Worm (Caenorhabditis elegans): ENCODE measurements around the gene icln-1.

DNA sequence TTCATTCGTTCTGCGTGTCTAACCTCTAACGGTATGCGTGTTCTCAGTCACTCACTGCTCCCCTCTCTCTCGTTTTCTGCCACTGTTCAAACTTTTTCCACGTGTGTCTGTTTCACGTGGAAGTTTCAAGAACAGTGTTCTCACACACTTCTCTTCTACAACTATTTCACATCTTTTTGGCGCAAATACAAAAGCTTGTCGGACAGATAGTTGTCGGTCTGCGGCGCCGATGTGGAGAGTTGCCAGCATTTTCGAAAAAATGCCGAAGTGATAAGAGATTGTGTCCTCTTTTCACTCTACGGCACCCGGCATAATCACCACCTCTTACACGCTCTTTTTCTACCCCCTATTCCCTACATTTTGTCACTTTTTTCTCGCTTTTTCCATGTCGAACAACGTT is 22.9 kb upstream of the icln-1 start:
- TF ChIP-seq unc-55 (GFP tag; optimal IDR thresholded peaks at IDR 0.05) (no peak), ama-1 (optimal IDR thresholded peaks at IDR 0.05) (no peak)

Measured in whole organism, late embryonic.